Fruit fly (Drosophila melanogaster) ovary, adult (tissue): ENCODE results near the gene CG13051.

ENCODE experiments used
- CG17801 ChIP-seq: fragments of 200-800 bp; optimal IDR thresholded peaks from 2 replicates; lab custom pipeline; 2019; ENCODE audit warnings: missing biosample characterization, mild to moderate bottlenecking, missing genetic modification characterization, moderate library complexity; ENCODE audit not compliant: partially characterized antibody

Gene CG13051

dm6 chr3L:16257118-16257627 is 7.7 kb downstream of the CG13051 start, which contains the start of gene CG13054:
Gene CG13054 (minus strand): TSS chr3L:16257191.
- TF ChIP-seq CG17801 (GFP tag; lab: Kevin White, UChicago), result no peak

DNA sequence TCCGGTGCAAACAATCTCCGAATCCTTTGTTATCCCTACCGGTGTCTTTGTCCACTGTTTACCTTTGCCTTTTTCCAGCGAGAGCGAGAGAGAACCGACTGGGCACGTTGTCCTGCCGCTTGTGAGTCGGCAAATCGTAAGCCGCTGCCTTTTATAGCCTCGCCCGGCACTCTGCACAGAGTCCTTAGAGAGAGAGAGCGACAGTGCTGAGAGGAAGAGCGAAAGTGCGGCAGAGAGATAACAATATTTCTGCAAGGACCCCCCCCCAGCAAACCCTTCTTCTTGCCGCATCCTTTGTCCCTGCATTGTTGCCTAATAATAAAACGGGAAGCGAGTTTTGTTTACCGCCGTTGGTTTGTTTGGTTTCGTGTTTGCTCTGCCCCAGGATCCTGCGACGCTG is 12.6 kb downstream of the CG13051 start, which contains the start of gene CG13055:
Gene CG13055 (minus strand): TSS at position 101 of the 400 bp plus-strand sequence.
- no peak for TF ChIP-seq CG17801 (GFP tag; lab: Kevin White, UChicago)

- TF ChIP-seq CG17801 (GFP tag; lab: Kevin White, UChicago), result no peak
Measured at dm6 chr3L:16241296-16241695, 23.6 kb downstream of the CG13051 start.

- TF ChIP-seq CG17801 (GFP tag; lab: Kevin White, UChicago), result no peak
Measured at dm6 chr3L:16233850-16234494, 30.9 kb downstream of the CG13051 start.

dm6 chr3L:16232924-16233323 is 32.0 kb downstream of the CG13051 start, which contains the start of gene Hsc20:
Gene Hsc20 (plus strand): TSS chr3L:16233127.
- peak; percentile 11 for TF ChIP-seq CG17801 (GFP tag; lab: Kevin White, UChicago)

- TF ChIP-seq CG17801 (GFP tag; lab: Kevin White, UChicago), result peak; percentile 60
Measured at dm6 chr3L:16231857-16232256, 33.0 kb downstream of the CG13051 start, which contains the start of the genes PDCD-5 and MED10. Gene PDCD-5 (minus strand): TSS chr3L:16232038. Gene MED10 (plus strand): TSS chr3L:16232084.

- TF ChIP-seq CG17801 (GFP tag; lab: Kevin White, UChicago), result peak; percentile 71
Measured at dm6 chr3L:16228659-16229205, 36.2 kb downstream of the CG13051 start, which contains the start of gene Tmx3. Gene Tmx3 (plus strand): TSS chr3L:16229100.

dm6 chr3L:16225175-16225574 is 39.7 kb downstream of the CG13051 start:
- TF ChIP-seq CG17801 (GFP tag; lab: Kevin White, UChicago), result no peak

DNA sequence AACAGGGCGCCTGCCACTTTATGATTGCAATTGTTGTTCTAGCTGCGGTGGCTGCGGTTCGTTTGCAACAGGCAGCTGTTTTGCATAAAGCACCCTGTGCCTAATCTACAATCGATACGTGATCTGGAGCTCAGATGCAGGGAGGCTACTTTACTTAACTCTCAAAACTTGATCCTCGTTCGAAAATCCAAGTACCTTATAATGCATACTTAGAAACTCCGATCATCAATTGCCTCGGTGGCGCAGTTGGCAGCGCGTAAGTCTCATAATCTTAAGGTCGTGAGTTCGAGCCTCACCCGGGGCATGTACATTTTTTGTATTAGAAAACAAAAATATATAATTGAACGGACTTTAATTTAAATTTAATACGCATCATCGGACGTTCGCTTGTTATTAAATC is 43.1 kb downstream of the CG13051 start:
- no peak for TF ChIP-seq CG17801 (GFP tag; lab: Kevin White, UChicago)

- TF ChIP-seq CG17801 (GFP tag; lab: Kevin White, UChicago), result no peak
Measured at dm6 chr3L:16221278-16221677, 43.6 kb downstream of the CG13051 start.

dm6 chr3L:16217935-16218334 is 47.0 kb downstream of the CG13051 start:
- TF ChIP-seq CG17801 (GFP tag; lab: Kevin White, UChicago), result no peak

dm6 chr3L:16217203-16217602 is 47.7 kb downstream of the CG13051 start, which contains the start of gene CG13073:
Gene CG13073 (minus strand): TSS chr3L:16217303.
- TF ChIP-seq CG17801 (GFP tag; lab: Kevin White, UChicago), result no peak

DNA sequence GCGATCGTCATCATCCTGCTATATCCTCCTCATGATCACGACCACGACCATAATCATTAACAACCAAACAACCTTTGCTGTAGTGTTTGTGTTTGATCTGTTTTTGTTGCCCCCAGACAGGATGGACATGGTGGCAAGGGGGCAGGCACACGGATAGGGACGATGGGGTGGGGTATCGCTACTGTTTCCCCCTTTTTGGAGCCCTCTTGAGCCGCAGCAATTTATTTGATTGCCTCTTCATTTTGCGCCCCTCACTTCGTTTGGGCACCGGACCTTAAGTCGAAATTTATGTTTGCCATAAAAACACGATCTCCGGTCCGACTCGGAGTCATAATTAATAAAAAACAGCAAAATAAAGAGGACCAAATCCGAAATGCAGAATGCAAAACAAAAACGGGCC is 49.1 kb downstream of the CG13051 start:
- TF ChIP-seq CG17801 (GFP tag; lab: Kevin White, UChicago), result no peak

dm6 chr3L:16215411-16215810 is 49.5 kb downstream of the CG13051 start:
- no peak for TF ChIP-seq CG17801 (GFP tag; lab: Kevin White, UChicago)
